Worm (Caenorhabditis elegans): Measurements from ENCODE around the gene obr-1.

DNA sequence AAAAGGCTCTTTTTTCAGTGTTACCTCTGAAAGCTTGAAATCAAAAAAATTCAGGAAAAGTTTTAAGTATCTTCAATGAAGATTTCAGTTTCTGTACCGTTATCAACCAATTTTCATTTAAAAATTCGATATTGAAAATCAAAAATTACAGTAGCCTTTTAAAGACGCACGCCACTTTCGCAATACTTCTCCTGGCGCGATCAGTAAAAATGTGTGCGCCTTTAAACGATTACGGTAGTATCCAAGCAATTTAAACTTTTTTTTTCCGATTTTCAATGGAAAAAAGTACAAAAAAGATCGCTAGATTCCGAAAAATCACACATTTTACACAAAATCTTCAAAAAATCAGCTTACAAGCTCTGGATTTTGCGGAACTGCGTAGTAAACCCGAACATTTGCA, 19.2 kb upstream of the obr-1 start:
- no peak for TF ChIP-seq aly-2 (tag; optimal IDR thresholded peaks at IDR 0.05)
- TF ChIP-seq nhr-11 (tag; optimal IDR thresholded peaks at IDR 0.05), result no peak
- TF ChIP-seq fos-1 (tag; optimal IDR thresholded peaks at IDR 0.05), result no peak
- no peak for TF ChIP-seq snpc-4 (tag; optimal IDR thresholded peaks at IDR 0.05)
- no peak for TF ChIP-seq nhr-25 (tag; optimal IDR thresholded peaks at IDR 0.05)
- TF ChIP-seq R02D3.7 (tag; optimal IDR thresholded peaks at IDR 0.05), result no peak
- no peak for TF ChIP-seq alr-1 (tag; optimal IDR thresholded peaks at IDR 0.05)
